Fruit fly (Drosophila melanogaster): Measurements from ENCODE around the gene bmm.

The bmm gene

DNA sequence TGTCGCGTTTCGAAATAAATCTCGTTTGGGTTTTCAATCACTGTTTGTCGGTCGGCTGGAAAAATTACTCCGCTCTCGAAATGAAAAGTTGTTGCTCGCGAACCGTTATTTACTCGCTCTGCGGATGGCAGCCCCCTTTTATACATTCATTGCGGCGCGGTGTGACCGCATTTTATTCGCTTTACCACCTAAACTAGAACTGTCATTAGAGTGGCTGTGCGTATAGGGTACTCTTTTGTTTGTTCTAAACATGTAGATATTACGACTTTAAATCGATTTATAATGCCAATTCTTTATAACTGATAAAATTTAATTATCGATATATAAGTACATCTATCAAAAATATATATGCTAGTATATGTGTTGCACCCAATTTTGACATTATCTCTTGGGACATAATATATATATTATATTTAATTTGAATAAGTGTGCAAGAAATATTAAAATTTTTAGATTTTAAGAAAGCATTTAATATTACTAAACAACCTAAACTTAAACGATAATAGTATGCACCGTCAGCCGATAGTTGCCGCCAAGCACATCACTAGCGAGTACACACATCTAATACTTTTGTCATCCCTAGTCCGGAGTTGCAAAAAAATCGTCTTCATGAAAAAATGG is at the start of gene bmm, which contains the start of gene Tdrd3:
bmm (minus strand) TSS at position 183 of the 621 bp plus-strand sequence.
Tdrd3 (plus strand) TSS at position 562 of the 621 bp plus-strand sequence.
- TF ChIP-seq psq (optimal IDR thresholded peaks at IDR 0.05) (no peak), ttk (optimal IDR thresholded peaks at IDR 0.05) (no peak), Myc (optimal IDR thresholded peaks at IDR 0.05) (no peak), insv (optimal IDR thresholded peaks at IDR 0.05) (no peak)

DNA sequence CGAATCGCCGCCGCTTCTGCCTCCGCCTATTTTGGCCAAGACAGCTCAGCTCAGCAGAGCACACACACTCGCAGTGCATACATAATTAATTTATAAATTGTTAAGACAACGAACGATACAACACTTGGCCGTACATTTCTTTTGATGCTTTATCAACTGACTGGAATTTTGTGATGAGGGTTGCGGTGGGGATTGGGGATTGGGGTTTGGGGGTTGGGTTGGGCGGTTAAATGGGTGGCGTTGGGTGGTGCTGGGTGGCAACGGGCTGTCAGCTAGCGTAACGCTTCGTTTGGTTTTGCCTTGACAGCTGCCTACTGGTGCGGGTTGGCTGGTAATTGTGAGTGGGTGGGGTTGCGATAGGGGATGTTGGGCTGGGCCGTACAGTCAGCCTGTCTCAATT is 36.2 kb upstream of the bmm start:
- TF ChIP-seq insv (optimal IDR thresholded peaks at IDR 0.05) (no peak), h (optimal IDR thresholded peaks at IDR 0.05) (no peak)

DNA sequence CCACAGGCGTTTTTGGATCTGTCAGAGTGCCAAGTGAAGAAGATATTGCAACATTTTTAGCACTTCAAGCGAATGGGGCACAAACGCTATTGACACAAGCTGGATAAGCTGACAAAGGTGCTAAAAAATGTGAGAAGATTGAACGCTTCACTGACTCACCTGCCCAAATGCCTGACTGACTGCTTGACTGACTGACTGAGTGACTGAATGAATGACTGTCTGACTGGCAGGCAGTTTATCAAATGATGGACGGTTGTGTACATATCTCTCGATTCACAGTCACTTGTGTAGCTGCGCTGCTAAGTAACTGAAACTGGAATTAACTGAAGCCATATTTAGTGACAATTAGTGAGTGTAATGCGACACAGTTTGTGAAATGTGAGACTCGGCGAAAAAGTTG is 34.9 kb upstream of the bmm start:
- no peak for TF ChIP-seq h (optimal IDR thresholded peaks at IDR 0.05)
- no peak for TF ChIP-seq Sin3A (optimal IDR thresholded peaks at IDR 0.05)
- no peak for TF ChIP-seq Myc (optimal IDR thresholded peaks at IDR 0.05)
- no peak for TF ChIP-seq psq (optimal IDR thresholded peaks at IDR 0.05)
- no peak for TF ChIP-seq insv (optimal IDR thresholded peaks at IDR 0.05)
- no peak for TF ChIP-seq ttk (optimal IDR thresholded peaks at IDR 0.05)

- TF ChIP-seq ttk (optimal IDR thresholded peaks at IDR 0.05) (no peak), h (optimal IDR thresholded peaks at IDR 0.05) (no peak), Myc (optimal IDR thresholded peaks at IDR 0.05) (no peak), insv (optimal IDR thresholded peaks at IDR 0.05) (no peak), Sin3A (optimal IDR thresholded peaks at IDR 0.05) (no peak), psq (optimal IDR thresholded peaks at IDR 0.05) (no peak)
These were observed 30.5 kb upstream of the bmm start for dm6 chr3L:14816666-14817065.

DNA sequence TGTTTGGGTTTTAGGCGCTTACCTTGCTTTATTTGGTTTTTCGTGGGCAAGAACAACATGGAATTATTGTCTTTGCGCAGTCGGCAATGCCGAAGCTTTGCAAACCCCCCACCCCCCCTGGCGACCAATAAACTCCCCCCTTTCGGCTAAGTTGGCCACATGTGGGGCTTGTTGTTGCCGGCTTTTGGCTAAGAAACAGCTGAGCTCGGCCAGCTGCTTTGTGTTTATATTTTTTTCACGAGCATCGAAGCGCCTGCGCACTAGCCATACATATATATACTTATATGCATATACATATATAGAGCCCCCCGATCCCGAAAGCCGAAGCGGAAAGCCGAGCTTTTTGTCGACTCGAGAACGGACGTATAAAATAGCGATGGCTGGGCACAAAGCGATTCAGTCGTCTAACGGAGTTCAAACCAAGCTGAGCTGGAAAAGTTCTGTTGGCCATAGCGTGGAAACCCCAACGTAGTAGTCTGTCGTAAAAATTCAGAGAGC is 18.6 kb upstream of the bmm start, which contains the start of gene CG17839:
CG17839 (plus strand) TSS at position 413 of the 498 bp plus-strand sequence.
- TF ChIP-seq Myc (optimal IDR thresholded peaks at IDR 0.05) (no peak), ttk (optimal IDR thresholded peaks at IDR 0.05) (no peak), h (optimal IDR thresholded peaks at IDR 0.05) (no peak), Sin3A (optimal IDR thresholded peaks at IDR 0.05) (no peak), insv (optimal IDR thresholded peaks at IDR 0.05) (no peak), psq (optimal IDR thresholded peaks at IDR 0.05) (no peak)

- TF ChIP-seq Sin3A (optimal IDR thresholded peaks at IDR 0.05) (no peak), ttk (optimal IDR thresholded peaks at IDR 0.05) (no peak), psq (optimal IDR thresholded peaks at IDR 0.05) (no peak), insv (optimal IDR thresholded peaks at IDR 0.05) (no peak)
These were observed 17.0 kb upstream of the bmm start, which contains the start of gene gnu for dm6 chr3L:14803236-14803635. Gene gnu, minus strand, starts transcription at chr3L:14803360.

dm6 chr3L:14801854-14802616 is 15.8 kb upstream of the bmm start, which contains the start of gene NHP2:
Gene NHP2, minus strand, starts transcription at chr3L:14802168.
- TF ChIP-seq psq (optimal IDR thresholded peaks at IDR 0.05) (no peak), ttk (optimal IDR thresholded peaks at IDR 0.05) (no peak), Myc (optimal IDR thresholded peaks at IDR 0.05) (no peak), insv (optimal IDR thresholded peaks at IDR 0.05) (no peak), h (optimal IDR thresholded peaks at IDR 0.05) (no peak), Sin3A (optimal IDR thresholded peaks at IDR 0.05) (no peak)

DNA sequence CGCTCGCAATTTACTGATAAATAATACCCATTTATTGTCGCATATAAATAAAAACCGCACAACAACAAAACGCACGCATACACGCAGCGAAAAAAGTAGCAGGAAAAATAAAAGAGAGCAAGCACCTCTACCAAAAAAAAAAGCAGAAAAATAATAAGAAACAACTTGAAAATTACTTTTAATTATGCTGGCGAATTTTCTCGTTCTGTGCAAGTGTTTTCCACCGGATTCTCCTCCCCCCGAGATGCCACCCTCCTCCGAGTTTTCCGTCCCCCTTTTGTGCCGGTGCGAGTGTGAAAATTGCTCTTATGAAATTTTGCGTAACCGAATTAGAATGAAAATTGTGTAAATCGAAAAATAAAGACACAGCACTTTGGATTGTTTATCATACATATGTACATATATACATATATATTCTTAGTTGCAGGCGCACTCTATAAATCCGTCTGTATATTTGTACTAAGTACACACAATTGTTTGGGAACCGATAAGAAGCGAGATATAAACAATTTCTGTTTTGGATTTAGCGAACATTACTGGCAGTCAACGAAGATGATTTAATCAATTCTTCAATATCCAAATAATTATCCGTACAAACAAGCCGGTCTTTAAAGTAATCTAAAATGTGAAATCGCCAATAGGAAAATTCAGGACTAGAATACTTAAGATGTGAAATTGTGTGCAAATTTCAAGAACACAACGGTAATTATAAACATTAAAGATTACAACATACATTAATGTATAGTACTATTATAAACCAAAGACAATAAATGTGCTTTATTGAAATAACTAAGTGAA is 4.8 kb upstream of the bmm start:
- TF ChIP-seq ttk (optimal IDR thresholded peaks at IDR 0.05) (no peak), psq (optimal IDR thresholded peaks at IDR 0.05) (no peak), h (optimal IDR thresholded peaks at IDR 0.05) (no peak), Sin3A (optimal IDR thresholded peaks at IDR 0.05) (no peak), insv (optimal IDR thresholded peaks at IDR 0.05) (no peak), Myc (optimal IDR thresholded peaks at IDR 0.05) (no peak)

DNA sequence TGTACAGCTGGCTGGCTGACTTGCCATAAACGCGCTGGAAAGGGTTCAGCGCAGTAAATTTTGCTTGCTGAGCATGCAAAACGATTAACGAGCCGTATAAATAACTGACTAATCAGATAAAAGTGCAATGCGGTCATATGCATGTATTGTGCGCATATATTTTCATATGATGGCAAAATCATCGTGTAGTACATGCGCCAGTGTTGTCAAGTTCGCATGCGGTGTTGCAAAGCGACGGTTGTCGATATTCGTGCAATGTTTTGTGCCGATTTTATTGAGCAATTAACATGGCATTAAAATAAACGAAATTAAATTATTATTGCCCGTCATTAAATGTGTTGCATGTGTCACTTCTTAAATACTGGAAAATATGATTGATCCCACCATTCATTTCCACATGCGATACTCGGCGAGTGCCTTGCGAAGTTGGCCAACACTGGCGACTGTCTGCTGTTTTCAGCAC is 3.9 kb upstream of the bmm start:
- TF ChIP-seq psq (optimal IDR thresholded peaks at IDR 0.05): no peak
- no peak for TF ChIP-seq ttk (optimal IDR thresholded peaks at IDR 0.05)
- TF ChIP-seq h (optimal IDR thresholded peaks at IDR 0.05): no peak
- no peak for TF ChIP-seq Sin3A (optimal IDR thresholded peaks at IDR 0.05)
- TF ChIP-seq insv (optimal IDR thresholded peaks at IDR 0.05): no peak
- TF ChIP-seq Myc (optimal IDR thresholded peaks at IDR 0.05): no peak

DNA sequence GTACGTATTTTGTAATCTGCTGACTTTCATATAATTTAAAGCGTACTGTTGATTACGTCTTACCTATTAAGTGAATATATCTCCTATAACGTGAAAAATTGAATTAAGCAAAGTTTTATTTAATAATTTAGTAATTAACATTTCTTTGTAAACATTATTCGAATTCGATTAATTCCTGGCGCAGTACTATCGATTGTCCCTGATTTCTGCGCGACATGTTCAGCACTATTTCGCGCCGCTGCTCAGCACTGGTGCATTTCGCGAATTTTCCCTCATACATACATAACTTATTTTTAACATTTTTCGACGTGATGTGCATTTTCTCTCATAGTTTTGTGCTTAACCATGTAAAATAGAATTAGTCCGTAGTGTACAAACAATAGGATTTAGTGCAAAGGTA is 3.5 kb upstream of the bmm start, which contains the start of gene Helz:
Helz (plus strand) TSS at position 260 of the 400 bp plus-strand sequence.
- TF ChIP-seq psq (optimal IDR thresholded peaks at IDR 0.05) (no peak), Sin3A (optimal IDR thresholded peaks at IDR 0.05) (no peak)

- no peak for TF ChIP-seq Sin3A (optimal IDR thresholded peaks at IDR 0.05)
- TF ChIP-seq insv (optimal IDR thresholded peaks at IDR 0.05): no peak
- TF ChIP-seq ttk (optimal IDR thresholded peaks at IDR 0.05): no peak
- TF ChIP-seq h (optimal IDR thresholded peaks at IDR 0.05): no peak
- no peak for TF ChIP-seq psq (optimal IDR thresholded peaks at IDR 0.05)
- no peak for TF ChIP-seq Myc (optimal IDR thresholded peaks at IDR 0.05)
These were observed 708 bp downstream of the bmm start for dm6 chr3L:14785492-14785916.

DNA sequence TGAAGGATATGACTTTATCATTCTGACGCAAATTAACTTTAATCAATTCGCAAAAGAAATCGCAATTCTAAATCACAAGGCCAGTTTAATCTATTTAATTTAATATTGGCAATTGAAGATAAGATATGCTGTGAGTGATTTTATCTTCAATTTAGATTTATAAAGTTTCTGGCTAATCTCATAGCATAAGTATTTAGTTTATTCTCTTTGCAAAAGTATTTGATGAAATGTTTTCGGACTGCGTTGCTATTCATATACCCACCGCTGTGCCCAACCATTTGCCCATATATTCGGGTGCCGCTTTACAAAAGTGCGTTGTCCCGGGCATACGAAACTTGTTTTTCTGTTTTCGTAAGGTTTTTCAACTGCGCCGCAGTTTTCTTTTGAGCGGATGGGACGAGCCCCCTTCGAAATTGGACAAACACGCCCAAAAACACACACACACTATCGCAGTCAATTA is 1.2 kb downstream of the bmm start:
- TF ChIP-seq psq (optimal IDR thresholded peaks at IDR 0.05) (no peak), Sin3A (optimal IDR thresholded peaks at IDR 0.05) (no peak), ttk (optimal IDR thresholded peaks at IDR 0.05) (no peak), h (optimal IDR thresholded peaks at IDR 0.05) (no peak), insv (optimal IDR thresholded peaks at IDR 0.05) (no peak), Myc (optimal IDR thresholded peaks at IDR 0.05) (no peak)
